Fruit fly (Drosophila melanogaster) whole organism, wandering third instar larva: ENCODE measurements around the gene CG4213.

ENCODE experiments used
- CrebA ChIP-seq: fragments of 200-800 bp; sonication (Bioruptor generic); optimal IDR thresholded peaks from 2 replicates; lab custom pipeline; 2016; ENCODE audit warnings: missing biosample characterization, mild to moderate bottlenecking, missing genetic modification characterization, borderline replicate concordance
- Mio ChIP-seq: sonication (Bioruptor generic); optimal IDR thresholded peaks from 2 replicates; lab custom pipeline; 2016; ENCODE audit warnings: missing biosample characterization, missing genetic modification characterization
- N ChIP-seq: fragments of >200 bp; optimal IDR thresholded peaks from 2 replicates; lab custom pipeline; 2018; ENCODE audit warnings: missing biosample characterization, missing external identifiers, missing genetic modification characterization
- OdsH ChIP-seq: fragments of 200-800 bp; sonication (Bioruptor generic); optimal IDR thresholded peaks from 2 replicates; lab custom pipeline; 2016; ENCODE audit warnings: missing biosample characterization, mild to moderate bottlenecking, missing genetic modification characterization
- foxo ChIP-seq, 2 experiments: fragments of 200-800 bp; sonication (Bioruptor generic); optimal IDR thresholded peaks; 2 replicates in 1 of 2; 3 replicates in 1 of 2; lab custom pipeline; 2016 to 2017; ENCODE audit warnings: missing biosample characterization in 2 of 2, missing genetic modification characterization in 2 of 2
- h ChIP-seq: fragments of 200-800 bp; sonication (Bioruptor generic); optimal IDR thresholded peaks from 3 replicates; lab custom pipeline; 2016; ENCODE audit warnings: missing biosample characterization, mild to moderate bottlenecking, missing genetic modification characterization
- pan ChIP-seq: fragments of >200 bp; optimal IDR thresholded peaks from 2 replicates; lab custom pipeline; 2017
- rgr ChIP-seq: fragments of 200-800 bp; sonication (Bioruptor generic); optimal IDR thresholded peaks from 3 replicates; lab custom pipeline; 2016; ENCODE audit warnings: missing biosample characterization, mild to moderate bottlenecking, missing genetic modification characterization
- usp ChIP-seq: fragments of >200 bp; optimal IDR thresholded peaks from 2 replicates; lab custom pipeline; 2017; ENCODE audit warnings: missing biosample characterization, missing genetic modification characterization

DNA sequence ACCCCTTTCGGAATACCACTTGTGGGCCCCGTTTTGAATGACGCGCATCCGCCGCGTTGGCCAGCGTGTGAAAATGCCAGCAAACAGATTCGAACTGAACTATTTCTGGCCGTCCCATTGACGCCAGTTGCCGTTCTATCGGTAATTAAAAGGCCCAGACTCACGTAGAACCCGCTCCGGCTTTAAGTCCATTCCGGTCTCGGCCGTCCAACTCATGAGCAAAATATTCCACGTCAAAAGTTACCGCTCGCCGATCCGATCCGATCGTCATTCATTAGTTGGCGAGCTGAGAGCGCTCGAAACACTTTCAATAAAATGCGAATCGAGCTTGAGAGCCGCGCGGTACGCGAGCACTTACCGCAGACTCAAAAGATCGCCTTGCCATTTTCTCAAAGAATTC lies 32.4 kb upstream of the CG4213 start:
- TF ChIP-seq usp (GFP tag; lab: Kevin White, UChicago): no peak
- TF ChIP-seq h (GFP tag; lab: Kevin White, UChicago): no peak
- no peak for TF ChIP-seq pan (lab: Kevin White, UChicago)
- TF ChIP-seq Mio (GFP tag; lab: Kevin White, UChicago): no peak
- no peak for TF ChIP-seq OdsH
- TF ChIP-seq foxo (GFP tag; optimal IDR thresholded peaks at IDR 0.05; lab: Kevin White, UChicago): no peak
- no peak for TF ChIP-seq N (GFP tag; lab: Kevin White, UChicago)
- TF ChIP-seq rgr (GFP tag; lab: Kevin White, UChicago): no peak
- TF ChIP-seq CrebA (GFP tag; lab: Kevin White, UChicago): no peak
